Fruit fly (Drosophila melanogaster): ENCODE measurements around the gene Sol1.

Sol1 gene

dm6 chr3R:12441008-12441606 lies 55.1 kb downstream of the Sol1 start (continued):
- TF ChIP-seq Rel (GFP tag; optimal IDR thresholded peaks at IDR 0.05): no peak
- TF ChIP-seq Rel (tag; optimal IDR thresholded peaks at IDR 0.05): peak; percentile 95
- no peak for TF ChIP-seq OdsH (GFP tag; optimal IDR thresholded peaks at IDR 0.05)
- TF ChIP-seq fru (GFP tag; optimal IDR thresholded peaks at IDR 0.05): peak; percentile 20
- TF ChIP-seq lola (GFP tag; optimal IDR thresholded peaks at IDR 0.05): no peak
- no peak for TF ChIP-seq dl (GFP tag; optimal IDR thresholded peaks at IDR 0.05; ENCODE audit: insufficient read depth in 1 of 2, partially characterized antibody in 2 of 2)
- TF ChIP-seq brk (GFP tag; optimal IDR thresholded peaks at IDR 0.05): no peak
- TF ChIP-seq ey (GFP tag; optimal IDR thresholded peaks at IDR 0.05): no peak
- TF ChIP-seq GATAd (GFP tag; optimal IDR thresholded peaks at IDR 0.05): no peak

- TF ChIP-seq Jra (GFP tag; optimal IDR thresholded peaks at IDR 0.05) (peak; percentile 63), pan (optimal IDR thresholded peaks at IDR 0.05) (no peak), rgr (GFP tag; optimal IDR thresholded peaks at IDR 0.05) (peak; percentile 82), GATAd (GFP tag; optimal IDR thresholded peaks at IDR 0.05) (no peak), Mio (GFP tag; optimal IDR thresholded peaks at IDR 0.05) (no peak), usp (GFP tag; optimal IDR thresholded peaks at IDR 0.05) (no peak), OdsH (GFP tag; optimal IDR thresholded peaks at IDR 0.05) (peak; percentile 83), Abd-B (GFP tag; optimal IDR thresholded peaks at IDR 0.05) (no peak), Vsx2 (GFP tag; optimal IDR thresholded peaks at IDR 0.05; ENCODE audit: partially characterized antibody) (no peak), dmrt93B (GFP tag; optimal IDR thresholded peaks at IDR 0.05) (peak; percentile 44), dl (GFP tag; optimal IDR thresholded peaks at IDR 0.05; ENCODE audit: insufficient read depth in 1 of 2, partially characterized antibody in 2 of 2) (no peak), ey (GFP tag; optimal IDR thresholded peaks at IDR 0.05) (peak; percentile 68), sage (GFP tag; optimal IDR thresholded peaks at IDR 0.05) (no peak), jim (GFP tag; optimal IDR thresholded peaks at IDR 0.05) (no peak), dsf (GFP tag; optimal IDR thresholded peaks at IDR 0.05; ENCODE audit: borderline replicate concordance) (peak; percentile 28), Hr78 (GFP tag; optimal IDR thresholded peaks at IDR 0.05) (no peak), h (GFP tag; optimal IDR thresholded peaks at IDR 0.05) (peak; percentile 90), Hr83 (GFP tag; optimal IDR thresholded peaks at IDR 0.05; ENCODE audit: poor library complexity, severe bottlenecking) (peak; percentile 56), Myc (optimal IDR thresholded peaks at IDR 0.05) (no peak), Rel (GFP tag; optimal IDR thresholded peaks at IDR 0.05) (no peak), Rel (tag; optimal IDR thresholded peaks at IDR 0.05) (no peak), CG32264 (GFP tag; optimal IDR thresholded peaks at IDR 0.05) (no peak), psq (GFP tag; optimal IDR thresholded peaks at IDR 0.05) (peak; percentile 72), Dfd (GFP tag; optimal IDR thresholded peaks at IDR 0.05) (no peak), fru (GFP tag; optimal IDR thresholded peaks at IDR 0.05) (peak; percentile 77), Dif (GFP tag; optimal IDR thresholded peaks at IDR 0.05; ENCODE audit: partially characterized antibody) (peak; percentile 11), CrebA (GFP tag; optimal IDR thresholded peaks at IDR 0.05; ENCODE audit: borderline replicate concordance) (no peak), brk (GFP tag; optimal IDR thresholded peaks at IDR 0.05) (peak; percentile 78), HLH106 (tag; optimal IDR thresholded peaks at IDR 0.05) (peak; percentile 79), foxo (GFP tag; optimal IDR thresholded peaks at IDR 0.05) (peak in 1 of 2 experiments; percentile 82), lola (GFP tag; optimal IDR thresholded peaks at IDR 0.05) (no peak), tai (GFP tag; optimal IDR thresholded peaks at IDR 0.05) (peak; percentile 51), sv (GFP tag; optimal IDR thresholded peaks at IDR 0.05) (no peak), Hnf4 (GFP tag; optimal IDR thresholded peaks at IDR 0.05) (peak; percentile 38), br (GFP tag; optimal IDR thresholded peaks at IDR 0.05) (peak; percentile 64), CG9705 (GFP tag; optimal IDR thresholded peaks at IDR 0.05) (peak; percentile 45), Sp1 (GFP tag; optimal IDR thresholded peaks at IDR 0.05) (peak; percentile 84), N (GFP tag; optimal IDR thresholded peaks at IDR 0.05) (no peak), woc (GFP tag; optimal IDR thresholded peaks at IDR 0.05) (peak; percentile 37)
Observed at dm6 chr3R:12442601-12443533, 56.8 kb downstream of the Sol1 start.
